Worm (Caenorhabditis elegans): ENCODE measurements around the gene srh-216.

srh-216 gene

ce11 chrV:16838435-16838834 lies 11.1 kb upstream of the srh-216 start:
- TF ChIP-seq W03F9.2 (tag; optimal IDR thresholded peaks at IDR 0.05) (no peak), dao-5 (tag; optimal IDR thresholded peaks at IDR 0.05) (no peak), him-1 (tag; optimal IDR thresholded peaks at IDR 0.05) (no peak)

DNA sequence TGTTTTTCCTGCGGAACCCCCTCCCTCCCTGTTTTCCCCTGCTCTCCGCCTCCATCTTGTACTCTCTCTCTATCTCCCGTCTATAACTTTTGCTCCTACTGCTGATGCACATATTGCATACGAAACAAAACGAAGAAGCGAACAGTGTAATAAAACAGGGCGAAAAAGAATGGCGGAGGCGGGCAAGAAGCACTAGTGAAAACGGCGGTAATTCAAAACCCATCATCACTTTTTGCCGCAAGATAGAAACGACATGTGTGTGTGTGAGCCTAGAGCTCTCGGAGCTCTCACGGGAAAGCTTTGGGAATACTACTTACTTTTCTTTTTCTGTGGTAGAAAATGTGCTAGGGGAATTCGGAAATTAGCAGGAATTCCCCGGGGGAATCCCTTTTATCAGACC lies 8.7 kb upstream of the srh-216 start:
- TF ChIP-seq him-1 (tag; optimal IDR thresholded peaks at IDR 0.05) (no peak), dao-5 (tag; optimal IDR thresholded peaks at IDR 0.05) (no peak), W03F9.2 (tag; optimal IDR thresholded peaks at IDR 0.05) (no peak)

DNA sequence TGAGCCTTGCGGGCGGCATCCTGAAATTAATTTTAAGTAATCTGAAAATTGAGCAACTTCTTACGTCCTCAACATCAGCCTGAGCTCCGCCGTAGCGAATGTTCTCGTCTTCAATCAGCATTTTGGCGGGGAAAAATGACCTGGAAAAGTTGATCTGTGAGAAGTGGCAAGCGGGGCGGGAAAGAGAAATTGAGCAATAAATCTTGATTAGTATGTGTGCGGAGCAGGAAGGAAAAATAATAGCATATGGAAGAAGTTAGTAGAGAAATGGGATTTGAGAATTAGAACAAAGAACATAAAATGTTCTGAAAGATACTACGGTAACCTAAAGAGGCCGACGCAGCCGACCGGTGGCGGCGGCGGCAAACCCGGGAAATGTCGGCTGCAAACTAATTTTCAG lies 7.6 kb upstream of the srh-216 start, which contains the start of gene tni-3:
Gene tni-3, minus strand, starts transcription at position 140 of the 400 bp plus-strand sequence.
- TF ChIP-seq dao-5 (tag; optimal IDR thresholded peaks at IDR 0.05), result no peak
- no peak for TF ChIP-seq W03F9.2 (tag; optimal IDR thresholded peaks at IDR 0.05)
- no peak for TF ChIP-seq him-1 (tag; optimal IDR thresholded peaks at IDR 0.05)

- TF ChIP-seq W03F9.2 (tag; optimal IDR thresholded peaks at IDR 0.05) (no peak), dao-5 (tag; optimal IDR thresholded peaks at IDR 0.05) (no peak), him-1 (tag; optimal IDR thresholded peaks at IDR 0.05) (no peak)
Measured at ce11 chrV:16833672-16834071, 6.3 kb upstream of the srh-216 start.

DNA sequence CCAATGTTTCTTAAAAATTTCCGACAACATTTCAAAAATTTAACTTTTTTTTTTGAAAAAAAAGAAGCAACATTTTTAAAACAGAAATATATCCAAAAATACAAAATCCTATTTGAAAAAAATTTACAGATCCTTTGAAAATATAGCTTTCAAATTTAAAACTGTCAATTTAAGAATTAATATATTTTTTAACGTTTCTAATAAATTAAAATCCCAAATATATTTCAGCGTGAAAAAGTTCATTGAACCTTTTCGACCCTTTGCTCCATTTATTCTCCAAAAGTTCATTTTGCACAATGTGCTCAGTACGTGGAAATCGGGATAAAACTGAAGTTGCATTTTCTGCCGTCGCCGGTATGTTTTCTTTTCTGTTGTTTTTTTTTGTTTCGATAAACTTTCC lies 5.5 kb upstream of the srh-216 start, which contains the start of gene phy-3:
Gene phy-3, plus strand, starts transcription at position 301 of the 400 bp plus-strand sequence.
- no peak for TF ChIP-seq W03F9.2 (tag; optimal IDR thresholded peaks at IDR 0.05)
- no peak for TF ChIP-seq him-1 (tag; optimal IDR thresholded peaks at IDR 0.05)
- no peak for TF ChIP-seq dao-5 (tag; optimal IDR thresholded peaks at IDR 0.05)

DNA sequence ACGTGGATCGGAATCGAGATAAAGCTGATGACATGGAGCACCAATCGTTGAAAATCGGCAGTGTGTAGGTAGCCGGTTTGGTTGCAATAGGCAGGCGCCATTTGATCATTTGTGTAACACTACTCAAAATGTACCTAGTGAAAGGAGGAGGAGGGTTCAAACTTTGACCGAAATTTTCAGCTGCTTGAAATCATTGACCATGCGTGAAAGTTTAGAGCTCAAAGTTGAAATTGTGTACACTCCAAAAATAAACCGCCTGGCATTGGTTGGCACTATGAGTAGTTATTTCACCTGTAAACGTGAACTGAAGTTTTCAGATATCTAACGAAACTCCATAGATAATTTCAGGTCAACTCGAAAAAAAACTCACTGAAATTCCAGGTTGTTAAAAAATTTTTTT lies 4.5 kb upstream of the srh-216 start, which contains the start of gene srh-215:
Gene srh-215, minus strand, starts transcription at position 101 of the 400 bp plus-strand sequence.
- no peak for TF ChIP-seq W03F9.2 (tag; optimal IDR thresholded peaks at IDR 0.05)
- TF ChIP-seq dao-5 (tag; optimal IDR thresholded peaks at IDR 0.05), result no peak
- no peak for TF ChIP-seq him-1 (tag; optimal IDR thresholded peaks at IDR 0.05)

- TF ChIP-seq dao-5 (tag; optimal IDR thresholded peaks at IDR 0.05) (no peak), W03F9.2 (tag; optimal IDR thresholded peaks at IDR 0.05) (no peak), him-1 (tag; optimal IDR thresholded peaks at IDR 0.05) (no peak)
Measured at ce11 chrV:16831310-16831709, 3.9 kb upstream of the srh-216 start.

DNA sequence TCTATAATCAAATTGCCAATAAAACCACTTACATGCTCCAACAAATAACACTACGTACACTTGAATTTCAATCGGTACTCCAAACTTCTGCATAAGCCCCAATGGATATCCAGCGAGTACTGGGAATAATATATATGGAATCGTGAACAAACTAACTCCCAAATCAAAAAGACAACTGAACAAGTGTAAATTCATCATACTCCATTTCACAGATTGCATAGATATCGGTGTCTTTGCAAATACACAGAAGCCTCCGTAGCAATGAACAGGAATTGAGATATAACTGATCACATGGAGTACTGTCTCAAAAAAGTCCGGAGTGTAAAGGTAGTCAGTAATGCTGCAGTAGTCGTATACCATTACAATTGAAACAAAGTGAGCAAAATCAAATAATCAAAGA lies 2.0 kb upstream of the srh-216 start, which contains the start of gene srh-214:
Gene srh-214, minus strand, starts transcription at position 360 of the 400 bp plus-strand sequence.
- TF ChIP-seq him-1 (tag; optimal IDR thresholded peaks at IDR 0.05), result no peak
- no peak for TF ChIP-seq W03F9.2 (tag; optimal IDR thresholded peaks at IDR 0.05)
- TF ChIP-seq dao-5 (tag; optimal IDR thresholded peaks at IDR 0.05), result no peak

DNA sequence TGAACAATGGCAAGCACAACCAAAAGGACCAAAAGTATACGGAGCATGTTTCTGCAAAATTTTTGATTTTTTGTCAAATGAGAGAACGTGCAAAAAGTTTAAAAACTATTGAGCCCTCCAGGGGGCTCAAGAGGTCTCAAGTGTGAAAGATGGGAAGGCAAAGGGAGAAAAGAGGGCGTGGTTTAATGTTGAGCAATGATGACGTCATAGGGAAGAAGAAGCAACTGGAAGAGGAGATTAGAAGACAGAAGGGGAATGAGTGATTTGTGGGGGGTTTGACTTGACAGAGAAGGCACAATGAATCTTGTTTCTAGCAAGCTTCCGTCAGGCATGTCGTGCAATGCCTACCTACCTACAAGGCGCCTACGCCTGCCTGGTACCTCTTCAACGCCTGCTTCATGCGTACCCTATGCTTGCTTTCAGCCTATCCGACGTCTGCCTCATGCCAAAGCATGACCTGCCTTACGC lies 6.1 kb downstream of the srh-216 start, which contains the start of gene T20B3.14:
Gene T20B3.14, minus strand, starts transcription at position 51 of the 468 bp plus-strand sequence.
- TF ChIP-seq dao-5 (tag; optimal IDR thresholded peaks at IDR 0.05), result no peak
- no peak for TF ChIP-seq him-1 (tag; optimal IDR thresholded peaks at IDR 0.05)
- no peak for TF ChIP-seq W03F9.2 (tag; optimal IDR thresholded peaks at IDR 0.05)

- TF ChIP-seq dao-5 (tag; optimal IDR thresholded peaks at IDR 0.05) (no peak), him-1 (tag; optimal IDR thresholded peaks at IDR 0.05) (no peak), W03F9.2 (tag; optimal IDR thresholded peaks at IDR 0.05) (no peak)
Measured at ce11 chrV:16816707-16817106, 10.7 kb downstream of the srh-216 start.

DNA sequence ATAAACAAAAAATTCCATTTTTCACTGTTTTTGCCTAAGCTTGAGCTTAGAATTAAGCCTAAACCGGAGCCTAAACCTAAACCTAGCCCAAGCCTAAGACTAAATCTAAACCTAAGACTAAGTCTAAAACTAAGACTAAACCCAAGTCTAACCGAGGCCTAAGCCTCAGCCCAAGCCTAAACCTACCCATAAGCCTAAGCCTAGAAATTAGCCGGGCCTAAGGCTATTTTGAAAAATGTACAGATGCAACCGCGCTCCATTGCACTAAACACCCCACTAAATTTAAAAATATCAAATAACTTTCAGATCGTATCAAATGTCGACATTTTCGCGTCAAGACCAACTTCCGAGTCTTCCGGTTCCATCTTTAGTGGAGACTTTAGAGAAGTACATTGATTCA lies 12.1 kb downstream of the srh-216 start, which contains the start of gene T20B3.1:
Gene T20B3.1, plus strand, starts transcription at position 301 of the 400 bp plus-strand sequence.
- TF ChIP-seq W03F9.2 (tag; optimal IDR thresholded peaks at IDR 0.05) (no peak), dao-5 (tag; optimal IDR thresholded peaks at IDR 0.05) (no peak), him-1 (tag; optimal IDR thresholded peaks at IDR 0.05) (no peak)

- no peak for TF ChIP-seq him-1 (tag; optimal IDR thresholded peaks at IDR 0.05)
- TF ChIP-seq W03F9.2 (tag; optimal IDR thresholded peaks at IDR 0.05), result no peak
- no peak for TF ChIP-seq dao-5 (tag; optimal IDR thresholded peaks at IDR 0.05)
Measured at ce11 chrV:16814541-16815207, 12.7 kb downstream of the srh-216 start.

DNA sequence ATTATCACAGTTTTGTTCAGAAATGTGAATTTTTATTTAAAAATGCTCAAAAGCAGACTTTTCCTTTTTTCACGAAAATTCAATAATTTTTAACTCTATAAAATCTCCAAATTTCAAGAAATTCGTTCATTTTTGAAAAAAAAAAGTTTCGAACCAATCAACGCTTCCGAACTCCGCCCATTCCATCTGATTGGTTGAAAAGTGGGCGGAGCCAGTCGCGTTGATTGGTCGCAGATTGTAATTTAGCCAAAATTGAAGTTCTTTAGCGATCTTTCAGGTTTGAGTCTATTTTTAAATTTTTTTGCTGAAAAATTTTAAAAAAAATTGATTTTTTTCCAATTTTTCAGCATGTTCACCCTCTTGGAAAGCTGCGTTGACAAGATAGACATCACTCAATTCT lies 15.0 kb downstream of the srh-216 start:
- TF ChIP-seq him-1 (tag; optimal IDR thresholded peaks at IDR 0.05) (no peak), dao-5 (tag; optimal IDR thresholded peaks at IDR 0.05) (no peak), W03F9.2 (tag; optimal IDR thresholded peaks at IDR 0.05) (no peak)

ce11 chrV:16811841-16812240 lies 15.5 kb downstream of the srh-216 start:
- TF ChIP-seq W03F9.2 (tag; optimal IDR thresholded peaks at IDR 0.05) (no peak), dao-5 (tag; optimal IDR thresholded peaks at IDR 0.05) (no peak), him-1 (tag; optimal IDR thresholded peaks at IDR 0.05) (no peak)

All from whole organism, L4/young adult.